Fruit fly (Drosophila melanogaster) whole organism, larva: ENCODE results near the gene CG5191.
A peak's percentile ranks its signal among the peaks of the same experiment; 100 is the strongest.

Experiments used
- noc ChIP-seq: fragments of 200-800 bp; sonication (Bioruptor generic); optimal IDR thresholded peaks from 3 replicates; lab custom pipeline; 2019; ENCODE audit warnings: missing biosample characterization, mild to moderate bottlenecking, missing genetic modification characterization, moderate library complexity

Gene CG5191

dm6 chr3R:20567507-20568222 is 7.0 kb downstream of the CG5191 start:
- TF ChIP-seq noc, result no peak

DNA sequence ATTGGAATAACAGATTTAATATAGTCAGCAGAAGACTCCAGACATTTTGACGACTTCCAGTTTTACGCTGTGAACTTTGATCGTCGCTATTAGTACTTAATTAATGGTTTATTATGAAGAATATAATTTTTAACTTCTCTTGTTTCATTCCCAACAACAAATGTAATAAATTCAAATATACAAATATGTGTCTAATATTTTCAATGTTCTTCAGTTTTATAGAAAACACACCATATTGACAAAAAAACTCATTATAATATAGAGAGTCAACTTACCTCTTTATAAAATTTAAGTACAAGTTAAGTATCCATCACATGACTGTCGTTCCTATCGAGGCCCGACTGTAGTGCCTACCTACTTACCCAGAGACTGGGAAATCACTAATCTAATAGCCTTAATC is 12.7 kb downstream of the CG5191 start:
- no peak for TF ChIP-seq noc

dm6 chr3R:20574535-20574980 is 13.9 kb downstream of the CG5191 start:
- TF ChIP-seq noc, result peak; percentile 72

- TF ChIP-seq noc, result no peak
Observed at dm6 chr3R:20576789-20577188, 16.1 kb downstream of the CG5191 start, which contains the start of the genes TFAM and CG5412. Gene TFAM, minus strand, starts transcription at chr3R:20577010. Gene CG5412, plus strand, starts transcription at chr3R:20577053.

DNA sequence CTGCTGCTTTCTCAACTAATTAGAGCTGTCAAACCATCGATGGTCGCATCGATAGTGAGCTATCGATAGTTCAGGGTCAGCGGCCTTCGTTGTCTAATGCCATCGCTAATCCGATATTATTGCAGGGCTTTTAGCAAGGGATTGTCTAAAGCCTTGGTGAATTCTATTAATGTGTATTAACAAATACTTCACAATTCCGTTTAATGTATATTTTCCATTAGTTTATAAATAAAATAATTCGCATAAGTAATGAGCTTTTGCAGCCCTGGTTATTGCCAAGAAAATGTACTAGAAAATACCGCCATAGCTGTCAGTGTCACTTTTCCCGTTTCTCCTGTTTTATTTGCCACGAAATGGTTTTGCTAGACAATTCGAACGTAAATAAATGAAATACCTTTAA is 19.2 kb downstream of the CG5191 start, which contains the start of the genes EloB and Srp14:
EloB (minus strand) TSS at position 35 of the 400 bp plus-strand sequence.
Srp14 (plus strand) TSS at position 300 of the 400 bp plus-strand sequence.
- peak; percentile 80 for TF ChIP-seq noc

dm6 chr3R:20581376-20581775 is 20.7 kb downstream of the CG5191 start, which contains the start of gene CG34008:
Gene CG34008, minus strand, starts transcription at chr3R:20581522.
- TF ChIP-seq noc, result no peak

DNA sequence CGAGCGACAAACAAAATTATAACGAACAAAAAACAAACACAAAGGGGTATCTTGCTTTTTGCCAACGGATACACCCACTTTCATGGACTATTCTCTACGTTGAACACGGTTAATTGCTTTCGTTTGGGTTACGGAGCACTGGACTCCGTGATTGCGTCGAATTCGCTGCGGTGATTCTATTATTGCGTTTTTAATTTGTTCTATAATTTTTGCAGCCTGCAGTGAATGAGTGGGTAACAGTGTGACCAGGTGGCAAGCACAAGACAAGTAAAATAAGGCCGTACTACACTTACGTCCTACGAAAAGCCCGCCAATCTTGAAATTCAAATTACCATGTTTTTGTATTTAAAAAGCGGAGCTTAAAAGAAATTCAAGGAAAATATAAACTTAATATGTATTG is 24.9 kb downstream of the CG5191 start, which contains the start of gene CG16953:
CG16953 (minus strand) TSS at position 268 of the 400 bp plus-strand sequence.
- no peak for TF ChIP-seq noc

DNA sequence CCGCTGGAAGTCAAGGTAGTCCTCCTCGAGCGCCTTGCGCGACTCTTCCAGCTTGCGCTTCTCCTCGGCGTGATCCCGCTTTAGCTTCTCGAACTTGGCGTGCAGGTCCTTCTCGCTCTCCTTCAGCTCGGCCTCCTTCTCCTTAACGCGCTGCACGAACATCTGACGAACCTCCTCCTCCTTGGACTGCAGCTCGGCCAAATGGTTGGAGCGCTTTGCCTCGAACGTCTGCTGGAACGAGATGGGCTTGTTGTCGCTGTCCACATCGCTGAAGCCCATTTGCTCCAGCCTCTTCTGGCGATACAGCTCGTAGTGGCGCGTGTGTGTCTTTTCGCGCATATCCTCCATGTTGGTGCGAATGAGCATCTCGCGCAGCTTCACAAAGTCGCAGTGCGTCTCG is 25.7 kb downstream of the CG5191 start:
- no peak for TF ChIP-seq noc

DNA sequence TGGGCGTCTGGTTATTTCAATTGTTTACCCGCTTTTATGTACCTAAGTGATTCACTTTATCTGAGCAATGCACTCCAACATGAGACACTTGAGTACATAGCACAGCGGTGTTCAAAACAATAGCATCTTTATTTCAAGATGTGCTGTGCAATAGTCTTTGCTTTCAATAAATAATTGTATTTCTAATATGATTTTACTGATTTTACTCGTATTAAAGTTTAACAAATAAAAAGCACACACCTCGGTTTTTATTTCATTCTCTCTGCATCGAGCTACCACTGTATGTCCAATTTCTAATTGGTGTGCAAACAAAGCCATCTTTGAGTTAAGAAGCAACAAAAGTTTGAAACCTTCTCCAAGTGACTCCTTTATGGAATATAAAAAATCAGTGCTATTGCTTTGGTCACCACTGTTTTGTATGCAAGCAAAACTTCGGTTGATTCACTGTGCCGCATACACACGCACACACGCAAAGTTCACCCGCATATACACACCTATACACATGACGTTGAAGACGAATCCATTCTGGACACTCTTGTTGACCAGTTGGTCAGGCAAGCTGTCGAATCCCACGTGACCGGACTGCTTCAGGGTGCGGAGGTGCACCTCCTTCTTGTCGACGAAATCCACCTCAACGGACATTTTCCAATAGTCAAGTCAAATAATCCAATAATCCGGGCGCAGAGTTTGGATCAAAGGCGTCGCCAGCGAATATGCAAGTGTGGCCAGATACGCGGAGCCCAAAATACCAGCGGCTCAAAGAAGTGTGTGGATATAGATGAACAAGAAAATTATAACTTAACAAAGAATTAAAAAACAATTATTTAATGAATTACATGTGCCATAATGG is 27.2 kb downstream of the CG5191 start, which contains the start of gene Septin2:
Septin2 (minus strand) TSS at position 727 of the 850 bp plus-strand sequence.
- peak; percentile 77 for TF ChIP-seq noc

dm6 chr3R:20588480-20588785 is 27.8 kb downstream of the CG5191 start, which contains the start of gene Srp72:
Gene Srp72, plus strand, starts transcription at chr3R:20588711.
- TF ChIP-seq noc, result peak; percentile 36

DNA sequence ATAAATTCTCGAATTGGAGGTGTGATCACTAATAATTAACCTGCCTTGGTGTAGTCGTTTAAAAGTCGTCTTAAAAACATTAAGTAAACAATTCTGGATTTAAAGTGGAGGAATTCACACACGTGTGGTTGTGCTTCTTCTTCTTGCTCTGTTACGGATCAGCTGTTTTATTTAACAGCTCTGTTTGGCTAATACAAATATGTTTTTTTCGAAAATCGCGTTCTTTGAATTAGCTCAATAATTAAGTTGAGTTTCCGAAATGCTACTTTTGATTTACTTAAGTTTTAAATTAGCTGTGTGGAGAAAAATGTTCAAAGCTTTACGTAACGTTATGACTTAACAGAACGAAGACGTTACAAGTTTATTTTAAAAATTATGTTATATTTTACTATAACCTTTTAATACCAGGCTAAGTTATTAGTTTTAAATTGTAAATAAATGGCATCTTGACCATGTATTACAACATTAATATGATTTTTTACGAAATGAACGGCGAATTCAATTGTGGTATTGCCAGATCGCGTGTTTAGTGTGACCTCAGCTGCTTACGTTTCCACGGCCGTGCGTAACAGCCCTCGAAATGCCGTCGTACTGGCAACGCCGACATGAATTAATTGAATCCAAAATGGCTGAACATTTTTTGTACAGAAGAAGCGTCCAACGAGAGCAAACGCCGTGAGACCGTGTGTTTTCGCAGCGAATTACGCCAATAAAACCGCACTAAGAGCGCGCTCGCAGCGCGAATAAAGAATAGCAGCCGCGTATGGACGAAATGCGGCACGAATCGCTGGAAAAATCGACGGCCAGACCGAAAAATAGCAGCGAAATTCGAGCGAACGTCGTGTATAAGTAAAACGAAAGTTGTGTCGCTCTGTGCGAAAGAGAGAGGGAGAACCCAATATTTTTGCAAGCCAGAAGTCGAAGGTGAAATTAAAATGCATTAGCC is 32.1 kb downstream of the CG5191 start, which contains the start of the genes Pus1 and bon:
Pus1 (minus strand) TSS at position 155 of the 946 bp plus-strand sequence.
bon (plus strand) TSS at position 623 of the 946 bp plus-strand sequence.
- peak; percentile 1 for TF ChIP-seq noc

- TF ChIP-seq noc, result no peak
Observed at dm6 chr3R:20593463-20593838, 32.8 kb downstream of the CG5191 start.

DNA sequence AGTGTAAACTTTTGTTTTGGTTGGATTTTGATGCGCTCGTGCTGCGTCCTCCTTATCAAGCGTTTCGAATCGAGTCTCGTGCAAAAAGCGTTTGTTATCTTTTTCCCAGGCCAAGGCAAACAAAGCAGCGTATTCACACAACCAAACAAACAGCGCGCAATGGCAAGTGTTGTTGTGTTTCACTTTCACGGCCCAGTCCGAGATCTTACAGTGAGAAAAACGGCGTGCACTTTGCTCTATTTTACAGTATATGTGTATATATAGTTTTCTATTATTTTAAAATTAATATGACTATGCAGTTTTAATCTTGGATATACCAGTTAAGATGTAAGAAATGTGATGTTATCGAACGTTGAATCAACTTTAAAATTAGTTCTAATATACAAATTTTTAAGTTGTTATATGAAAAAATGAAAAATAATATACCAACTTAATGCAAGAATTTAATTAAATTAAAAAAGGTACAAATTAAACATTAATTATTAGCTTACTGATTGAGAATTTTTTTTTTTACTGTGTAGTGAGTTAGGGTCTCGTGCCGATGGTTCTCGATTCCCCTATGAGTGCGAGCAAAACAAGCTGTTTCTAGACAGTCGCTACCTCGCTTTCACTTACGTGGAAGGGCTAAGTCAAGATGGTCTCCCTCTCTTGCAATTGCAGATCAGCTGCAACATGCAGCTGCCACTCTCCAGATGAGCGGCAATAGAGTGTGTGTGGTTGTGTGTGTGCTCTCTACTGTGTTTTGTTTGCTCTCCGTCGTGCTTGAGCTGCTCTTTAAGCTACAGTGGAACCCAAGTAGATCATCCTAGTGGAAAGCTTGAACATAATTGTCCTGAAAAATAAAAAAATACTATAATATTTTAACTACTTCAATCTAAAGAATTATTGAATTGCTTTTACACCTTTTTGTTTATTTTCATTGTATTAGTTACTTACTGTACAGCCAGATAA is 33.8 kb downstream of the CG5191 start:
- peak; percentile 91 for TF ChIP-seq noc

DNA sequence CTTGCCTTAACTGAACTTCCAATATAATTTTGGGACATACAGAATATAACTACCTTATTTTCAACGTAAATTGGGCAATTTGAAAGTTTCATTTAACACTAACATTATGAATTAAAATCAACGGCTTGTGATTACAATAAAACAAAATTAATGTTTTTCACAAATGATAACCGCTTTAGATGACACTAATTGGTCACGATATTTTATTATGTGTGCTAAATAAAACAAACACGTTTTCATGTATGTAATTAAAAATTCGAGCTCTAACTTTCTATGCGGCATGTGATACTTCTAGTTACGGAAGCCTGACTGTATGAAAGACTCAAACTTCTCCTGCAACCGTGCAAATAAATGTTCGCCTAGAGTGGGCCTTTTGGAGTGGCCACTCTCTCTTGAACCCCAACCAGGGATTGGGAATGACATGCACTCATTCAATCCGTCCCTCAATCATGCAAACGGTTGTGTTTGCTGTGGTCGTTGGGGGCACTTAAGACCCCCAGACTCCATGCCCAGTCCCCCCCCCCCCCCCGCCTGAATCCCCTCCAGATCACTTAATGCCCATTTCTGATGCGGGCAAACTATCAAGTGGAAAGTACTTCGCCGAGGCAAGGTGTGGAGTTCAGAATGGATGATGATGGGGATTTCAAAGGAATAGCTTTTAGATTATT is 34.6 kb downstream of the CG5191 start:
- no peak for TF ChIP-seq noc
